Worm (Caenorhabditis elegans): ENCODE results near the gene egal-1.

- TF ChIP-seq ama-1 (optimal IDR thresholded peaks at IDR 0.05): no peak
- TF ChIP-seq nhr-28 (tag; optimal IDR thresholded peaks at IDR 0.05): no peak
These were observed 14.6 kb downstream of the egal-1 start, which contains the start of gene C06E7.2 for ce11 chrIV:5839178-5839577.
